Worm (Caenorhabditis elegans): ENCODE measurements around the gene tiar-1.

DNA sequence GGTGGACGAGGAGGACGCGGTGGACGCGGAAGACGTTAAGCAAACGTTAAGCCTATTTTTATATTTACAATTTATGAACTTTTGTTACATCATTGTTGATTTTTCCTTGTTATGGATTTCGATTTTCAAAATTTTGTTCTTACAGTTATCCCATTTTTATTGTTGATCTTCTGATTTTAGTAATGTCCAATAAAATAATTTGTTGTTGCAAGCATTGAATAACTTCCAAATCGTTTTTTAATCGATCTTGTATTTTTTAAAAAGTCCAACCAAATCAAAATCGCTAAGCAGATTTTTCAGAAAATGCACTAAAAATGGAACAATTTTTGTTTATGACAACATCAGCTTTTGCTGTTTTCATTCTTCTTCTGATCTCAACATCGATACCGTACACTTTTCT lies 3.2 kb upstream of the tiar-1 start, which contains the start of gene zipt-3:
- TF ChIP-seq ref-1 (GFP tag; conservative IDR thresholded peaks at IDR 0.05) (no peak), med-1 (GFP tag; optimal IDR thresholded peaks at IDR 0.05; ENCODE audit: insufficient read depth) (no peak), klf-2 (GFP tag; conservative IDR thresholded peaks at IDR 0.05) (no peak), T22C8.4 (GFP tag; IDR thresholded peaks at IDR 0.05) (no peak), tab-1 (GFP tag; IDR thresholded peaks at IDR 0.05) (no peak), ztf-23 (GFP tag; IDR thresholded peaks at IDR 0.05) (no peak)
